Fruit fly (Drosophila melanogaster) whole organism, pupa: ENCODE measurements around the gene ckd.

Experiments used
- CG12605 ChIP-seq: fragments of 200-800 bp; sonication (Bioruptor generic); IDR thresholded peaks from 2 replicates; pipeline ENCODE4 v1.3.6; 2022; ENCODE audit warnings: missing biosample characterization, missing genetic modification characterization
- CG17806 ChIP-seq: fragments of 200-800 bp; sonication (Bioruptor generic); optimal IDR thresholded peaks from 2 replicates; lab custom pipeline; 2018; ENCODE audit warnings: missing biosample characterization, mild to moderate bottlenecking, missing genetic modification characterization, moderate library complexity
- CG8159 ChIP-seq: fragments of 200-800 bp; sonication (Bioruptor generic); optimal IDR thresholded peaks from 3 replicates; lab custom pipeline; 2018; ENCODE audit warnings: missing biosample characterization, mild to moderate bottlenecking, missing genetic modification characterization, moderate library complexity
- EcR ChIP-seq: fragments of 200-800 bp; sonication (Bioruptor generic); optimal IDR thresholded peaks from 3 replicates; lab custom pipeline; 2019; ENCODE audit warnings: missing biosample characterization, missing genetic modification characterization, mild to moderate bottlenecking, moderate library complexity, missing genetic modification reagents

dm6 chr3L:3249997-3250774, 7.5 kb upstream of the ckd start:
- peak; percentile 63 for TF ChIP-seq CG8159 (tag; lab: Kevin White, UChicago)
- 0 out of 2 replicates have a peak, but pooled peaks have one; percentile 8 for TF ChIP-seq CG12605
- peak; percentile 71 for TF ChIP-seq CG17806 (tag; lab: Kevin White, UChicago)
- no peak for TF ChIP-seq EcR (GFP tag; lab: Kevin White, UChicago)
